Fruit fly (Drosophila melanogaster) whole organism, prepupa: ENCODE measurements around the gene CG42681.
"Not testable (repeated sequence)": the region's sequence is repeated elsewhere in the genome, so short reads cannot be mapped to it uniquely, and the experiment has no call there.

Experiments used
- CG10669 ChIP-seq: fragments of 200-800 bp; sonication (Bioruptor generic); optimal IDR thresholded peaks from 3 replicates; lab custom pipeline; 2018; ENCODE audit warnings: missing biosample characterization, mild to moderate bottlenecking, missing genetic modification characterization, moderate library complexity
- CG11902 ChIP-seq: fragments of 200-800 bp; sonication (Bioruptor generic); optimal IDR thresholded peaks from 3 replicates; lab custom pipeline; 2016; ENCODE audit warnings: missing biosample characterization, missing genetic modification characterization
- CG3032 ChIP-seq: fragments of 200-800 bp; optimal IDR thresholded peaks from 2 replicates; lab custom pipeline; 2019; ENCODE audit warnings: missing biosample characterization, mild to moderate bottlenecking, missing genetic modification characterization, moderate library complexity
- CG34406 ChIP-seq: fragments of 200-800 bp; sonication (Bioruptor generic); optimal IDR thresholded peaks from 3 replicates; lab custom pipeline; 2016; ENCODE audit warnings: missing biosample characterization, missing genetic modification characterization
- CG6163 ChIP-seq: fragments of 200-800 bp; sonication (Bioruptor generic); IDR thresholded peaks from 3 replicates; pipeline ENCODE4 v1.3.6; 2022; ENCODE audit warnings: missing biosample characterization, missing genetic modification characterization
- CG6276 ChIP-seq: fragments of 200-800 bp; sonication (Bioruptor generic); optimal IDR thresholded peaks from 2 replicates; lab custom pipeline; 2017; ENCODE audit warnings: missing biosample characterization, mild to moderate bottlenecking, missing genetic modification characterization
- CG6792 ChIP-seq: fragments of 200-800 bp; sonication (Bioruptor generic); optimal IDR thresholded peaks from 3 replicates; lab custom pipeline; 2016; ENCODE audit warnings: missing biosample characterization, missing genetic modification characterization
- CG6854 ChIP-seq: fragments of 200-800 bp; sonication (Bioruptor generic); optimal IDR thresholded peaks from 2 replicates; lab custom pipeline; 2017; ENCODE audit warnings: missing biosample characterization, mild to moderate bottlenecking, missing genetic modification characterization
- CG8319 ChIP-seq: fragments of 200-800 bp; sonication (Bioruptor generic); optimal IDR thresholded peaks from 3 replicates; lab custom pipeline; 2016; ENCODE audit warnings: missing biosample characterization, missing genetic modification characterization
- CG9139 ChIP-seq: fragments of 200-800 bp; sonication (Bioruptor generic); optimal IDR thresholded peaks from 3 replicates; lab custom pipeline; 2017; ENCODE audit warnings: missing biosample characterization, mild to moderate bottlenecking, missing genetic modification characterization
- Eip75B ChIP-seq: fragments of 200-800 bp; sonication (Bioruptor generic); optimal IDR thresholded peaks from 3 replicates; lab custom pipeline; 2016; ENCODE audit warnings: missing biosample characterization, missing genetic modification characterization
- Eip78C ChIP-seq: fragments of 200-800 bp; sonication (Bioruptor generic); peaks from one replicate; lab custom pipeline; 2016; ENCODE audit warnings: missing biosample characterization, missing genetic modification characterization
- Eip93F ChIP-seq: fragments of 200-800 bp; sonication (Bioruptor generic); optimal IDR thresholded peaks from 2 replicates; lab custom pipeline; 2016; ENCODE audit warnings: missing biosample characterization, mild to moderate bottlenecking, missing genetic modification characterization
- Ets21C ChIP-seq: fragments of 200-800 bp; sonication (Bioruptor generic); optimal IDR thresholded peaks from 3 replicates; lab custom pipeline; 2016; ENCODE audit warnings: missing biosample characterization, missing genetic modification characterization
- Gug ChIP-seq: fragments of 200-800 bp; sonication (Bioruptor generic); IDR thresholded peaks from 2 replicates; pipeline ENCODE4 v1.3.6; 2022; ENCODE audit warnings: missing biosample characterization, missing genetic modification characterization
- OdsH ChIP-seq: fragments of 200-800 bp; sonication (Bioruptor generic); optimal IDR thresholded peaks from 3 replicates; lab custom pipeline; 2016; ENCODE audit warnings: missing biosample characterization, missing genetic modification characterization
- Smox ChIP-seq: fragments of 200-800 bp; sonication (Bioruptor generic); optimal IDR thresholded peaks from 3 replicates; lab custom pipeline; 2016; ENCODE audit warnings: missing biosample characterization, missing genetic modification characterization
- Sox102F ChIP-seq: fragments of 200-800 bp; sonication (Bioruptor generic); optimal IDR thresholded peaks from 2 replicates; lab custom pipeline; 2016; ENCODE audit warnings: missing biosample characterization, mild to moderate bottlenecking, missing genetic modification characterization
- achi ChIP-seq: fragments of 200-800 bp; sonication (Bioruptor generic); optimal IDR thresholded peaks from 3 replicates; lab custom pipeline; 2016; ENCODE audit warnings: missing biosample characterization, missing genetic modification characterization
- dac ChIP-seq: fragments of 200-800 bp; sonication (Bioruptor generic); optimal IDR thresholded peaks from 2 replicates; lab custom pipeline; 2017; ENCODE audit warnings: missing biosample characterization, mild to moderate bottlenecking, missing genetic modification characterization
- fd85E ChIP-seq: fragments of 200-800 bp; sonication (Bioruptor generic); optimal IDR thresholded peaks from 3 replicates; lab custom pipeline; 2016; ENCODE audit warnings: missing biosample characterization, missing genetic modification characterization
- net ChIP-seq: fragments of 200-800 bp; sonication (Bioruptor generic); optimal IDR thresholded peaks from 3 replicates; lab custom pipeline; 2016; ENCODE audit warnings: missing biosample characterization, missing genetic modification characterization
- spab ChIP-seq: fragments of 200-800 bp; sonication (Bioruptor generic); optimal IDR thresholded peaks from 2 replicates; lab custom pipeline; 2017; ENCODE audit warnings: missing biosample characterization, mild to moderate bottlenecking, missing genetic modification characterization, missing genetic modification reagents
- svp ChIP-seq: fragments of 200-800 bp; sonication (Bioruptor generic); peaks from one replicate; lab custom pipeline; 2016; ENCODE audit warnings: missing biosample characterization, missing genetic modification characterization
- vri ChIP-seq: fragments of 200-800 bp; sonication (Bioruptor generic); optimal IDR thresholded peaks from 3 replicates; lab custom pipeline; 2016; ENCODE audit warnings: missing biosample characterization, mild to moderate bottlenecking, missing genetic modification characterization

CG42681 gene

dm6 chr2L:14712245-14712644 lies 32.0 kb upstream of the CG42681 start, which contains the start of gene CG15282:
Gene CG15282, plus strand, starts transcription at chr2L:14712471.
- TF ChIP-seq net (GFP tag; lab: Kevin White, UChicago) = no peak
- peak; percentile 17 for TF ChIP-seq Eip78C

- TF ChIP-seq CG3032 (tag; lab: Kevin White, UChicago) (no peak), Gug (GFP tag; lab: Robert Waterston, UW) (no peak), Eip75B (no peak)
These were observed 30.8 kb upstream of the CG42681 start, which contains the start of gene CG34165 for dm6 chr2L:14713467-14713866. Gene CG34165, plus strand, starts transcription at chr2L:14713750.

dm6 chr2L:14730077-14730476 lies 14.1 kb upstream of the CG42681 start, which contains the start of gene CG42685:
Gene CG42685, minus strand, starts transcription at chr2L:14730177.
- TF ChIP-seq CG11902 (GFP tag; lab: Kevin White, UChicago) (no peak), CG34406 (GFP tag; lab: Kevin White, UChicago) (no peak), CG6854 (GFP tag; lab: Kevin White, UChicago) (no peak), CG6276 (GFP tag; lab: Kevin White, UChicago) (no peak), CG6792 (GFP tag; lab: Kevin White, UChicago) (no peak), Eip93F (GFP tag; lab: Kevin White, UChicago) (no peak)

dm6 chr2L:14735543-14735942 lies 8.7 kb upstream of the CG42681 start, which contains the start of gene CG31835:
Gene CG31835, plus strand, starts transcription at chr2L:14735843.
- not testable (repeated sequence) for TF ChIP-seq Ets21C (GFP tag; lab: Kevin White, UChicago); CG10669; Sox102F (GFP tag; lab: Kevin White, UChicago)

- TF ChIP-seq achi, fd85E, CG8319 (GFP tag; lab: Kevin White, UChicago): not testable (repeated sequence)
These were observed 6.6 kb upstream of the CG42681 start, which contains the start of gene CG31775 for dm6 chr2L:14737669-14738068. Gene CG31775, minus strand, starts transcription at chr2L:14737769.

dm6 chr2L:14739614-14740013 lies 4.6 kb upstream of the CG42681 start, which contains the start of gene CG42585:
Gene CG42585, plus strand, starts transcription at chr2L:14739914.
- not testable (repeated sequence) for TF ChIP-seq CG10669; dac (GFP tag; lab: Kevin White, UChicago); svp

DNA sequence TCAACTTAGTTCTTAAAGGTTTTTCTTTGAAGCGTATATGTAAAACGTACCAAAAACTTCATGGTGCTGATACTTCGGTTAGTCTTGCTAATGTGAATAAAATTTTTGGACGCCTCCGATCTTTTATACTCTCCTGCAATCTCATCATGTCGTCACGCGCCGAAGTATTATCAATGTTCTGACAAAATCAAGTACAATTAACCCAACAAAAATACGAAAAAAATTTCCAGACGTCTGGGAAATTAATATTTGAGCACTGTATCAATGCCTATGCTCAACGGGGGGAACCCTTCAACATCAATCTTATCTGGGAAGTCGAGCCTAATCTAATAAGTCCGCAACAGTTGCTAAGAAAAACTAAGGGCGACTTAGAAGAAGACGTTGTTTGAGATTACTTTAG lies 2.5 kb upstream of the CG42681 start, which contains the start of gene CG42586:
TSS of gene CG42586 (minus strand) at position 101 of the 400 bp plus-strand sequence.
- not testable (repeated sequence) for TF ChIP-seq spab; vri (GFP tag; lab: Kevin White, UChicago); Smox

DNA sequence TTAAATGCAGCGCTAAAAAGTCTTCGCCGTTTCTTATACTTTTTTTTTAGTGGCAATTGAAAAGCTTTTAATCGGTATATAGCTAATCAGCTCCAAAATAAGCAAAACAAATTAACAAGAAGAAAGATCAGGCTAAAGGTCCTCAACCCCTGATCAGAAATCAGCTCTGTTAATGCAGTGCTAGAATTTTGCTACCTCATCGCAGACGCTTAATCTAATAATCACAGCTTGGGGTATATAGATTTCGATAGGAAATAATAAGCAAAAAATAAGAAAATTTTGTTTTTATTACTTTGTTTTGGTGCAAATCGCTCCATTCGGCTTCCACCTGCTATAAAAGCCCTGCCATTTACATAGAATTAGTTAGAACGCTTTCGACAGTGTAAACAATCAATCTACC lies 1.3 kb upstream of the CG42681 start, which contains the start of gene CG34166:
TSS of gene CG34166 (plus strand) at position 301 of the 400 bp plus-strand sequence.
- not testable (repeated sequence) for TF ChIP-seq CG9139; CG6163 (GFP tag; lab: Robert Waterston, UW); Eip75B
- TF ChIP-seq, all 60 proteins: peak for 0; not testable (repeated sequence) for 60

dm6 chr2L:14743337-14743736 lies 884 bp upstream of the CG42681 start:
- TF ChIP-seq CG10669 (no peak), CG6792 (GFP tag; lab: Kevin White, UChicago) (no peak), OdsH (no peak)
